Fruit fly (Drosophila melanogaster) whole organism, embryonic: ENCODE data around the gene Usp8.
A peak's percentile ranks its signal among the peaks of the same experiment; 100 is the strongest.

Experiments
- Atf3 ChIP-seq: fragments of 200-800 bp; sonication (Bioruptor generic); optimal IDR thresholded peaks from 3 replicates; lab custom pipeline; 2016; ENCODE audit warnings: missing biosample characterization, missing genetic modification characterization
- CG10543 ChIP-seq: fragments of 200-800 bp; sonication (Bioruptor generic); optimal IDR thresholded peaks from 3 replicates; lab custom pipeline; 2017; ENCODE audit warnings: missing biosample characterization, mild to moderate bottlenecking, missing genetic modification characterization, moderate library complexity
- CG11723 ChIP-seq: fragments of 200-800 bp; sonication (Bioruptor generic); optimal IDR thresholded peaks from 2 replicates; lab custom pipeline; 2017; ENCODE audit warnings: missing biosample characterization, mild to moderate bottlenecking, missing genetic modification characterization
- CG12155 ChIP-seq: fragments of 200-800 bp; sonication (Bioruptor generic); optimal IDR thresholded peaks from 3 replicates; lab custom pipeline; 2016; ENCODE audit warnings: missing biosample characterization, missing genetic modification characterization
- CG14050 ChIP-seq: fragments of 200-800 bp; sonication (Bioruptor generic); IDR thresholded peaks from 3 replicates; pipeline ENCODE4 v1.3.6; 2022; ENCODE audit warnings: missing biosample characterization, missing genetic modification characterization
- CG1602 ChIP-seq: fragments of 200-800 bp; sonication (Bioruptor generic); optimal IDR thresholded peaks from 3 replicates; lab custom pipeline; 2016; ENCODE audit warnings: missing biosample characterization, missing genetic modification characterization
- CG16813 ChIP-seq: fragments of 200-800 bp; sonication (Bioruptor generic); IDR thresholded peaks from 3 replicates; pipeline ENCODE4 v1.3.6; 2022; ENCODE audit warnings: missing biosample characterization, missing genetic modification characterization; ENCODE audit not compliant: partially characterized antibody
- CG17612 ChIP-seq: fragments of 200-800 bp; sonication (Bioruptor generic); IDR thresholded peaks from 2 replicates; pipeline ENCODE4 v1.3.6; 2022; ENCODE audit warnings: missing biosample characterization, missing genetic modification characterization
- CG1832 ChIP-seq: fragments of 200-800 bp; sonication (Bioruptor generic); optimal IDR thresholded peaks from 2 replicates; lab custom pipeline; 2017; ENCODE audit warnings: missing biosample characterization, mild to moderate bottlenecking, missing genetic modification characterization, inconsistent platforms
- CG2199 ChIP-seq: fragments of 200-800 bp; sonication (Bioruptor generic); IDR thresholded peaks from 3 replicates; pipeline ENCODE4 v1.3.6; 2022; ENCODE audit warnings: missing biosample characterization, missing genetic modification characterization
- CG30020 ChIP-seq: fragments of 200-800 bp; optimal IDR thresholded peaks from 2 replicates; lab custom pipeline; 2019; ENCODE audit warnings: missing biosample characterization, mild to moderate bottlenecking, missing genetic modification characterization, moderate library complexity
- CG30431 ChIP-seq: fragments of 200-800 bp; sonication (Bioruptor generic); optimal IDR thresholded peaks from 2 replicates; lab custom pipeline; 2017; ENCODE audit warnings: missing biosample characterization, missing genetic modification characterization
- CG3065 ChIP-seq: fragments of 200-800 bp; sonication (Bioruptor generic); optimal IDR thresholded peaks from 2 replicates; lab custom pipeline; 2016; ENCODE audit warnings: missing biosample characterization, missing genetic modification characterization
- CG31441 ChIP-seq: fragments of 200-800 bp; sonication (Bioruptor generic); IDR thresholded peaks from 2 replicates; pipeline ENCODE4 v1.3.6; 2022; ENCODE audit warnings: missing biosample characterization, missing genetic modification characterization
- CG4328 ChIP-seq: fragments of 200-800 bp; sonication (Bioruptor generic); optimal IDR thresholded peaks from 3 replicates; lab custom pipeline; 2017; ENCODE audit warnings: missing biosample characterization, missing genetic modification reagents, missing genetic modification characterization
- CG4360 ChIP-seq: fragments of 200-800 bp; sonication (Bioruptor generic); IDR thresholded peaks from 2 replicates; pipeline ENCODE4 v1.3.6; 2022; ENCODE audit warnings: missing biosample characterization, missing genetic modification characterization
- CG6175 ChIP-seq: fragments of 200-800 bp; sonication (Bioruptor generic); IDR thresholded peaks from 3 replicates; pipeline ENCODE4 v1.3.6; 2022; ENCODE audit warnings: missing biosample characterization, missing genetic modification characterization
- CG6689 ChIP-seq: fragments of 200-800 bp; sonication (Bioruptor generic); IDR thresholded peaks from 2 replicates; pipeline ENCODE4 v1.3.6; 2022; ENCODE audit warnings: missing biosample characterization, missing genetic modification characterization
- CG7372 ChIP-seq: fragments of 200-800 bp; sonication (Bioruptor generic); IDR thresholded peaks from 2 replicates; pipeline ENCODE4 v1.3.6; 2022; ENCODE audit warnings: missing biosample characterization, missing genetic modification characterization
- CG9609 ChIP-seq: fragments of 200-800 bp; sonication (Bioruptor generic); optimal IDR thresholded peaks from 3 replicates; lab custom pipeline; 2016; ENCODE audit warnings: missing biosample characterization, missing genetic modification characterization
- CG9727 ChIP-seq: fragments of 200-800 bp; sonication (Bioruptor generic); optimal IDR thresholded peaks from 3 replicates; lab custom pipeline; 2017; ENCODE audit warnings: missing biosample characterization, mild to moderate bottlenecking, missing genetic modification characterization
- CG9876 ChIP-seq: fragments of 200-800 bp; sonication (Bioruptor generic); optimal IDR thresholded peaks from 2 replicates; lab custom pipeline; 2016; ENCODE audit warnings: missing biosample characterization, missing genetic modification characterization
- E2f1 ChIP-seq: fragments of 200-800 bp; sonication (Bioruptor generic); IDR thresholded peaks from 2 replicates; pipeline ENCODE4 v1.3.6; 2022; ENCODE audit warnings: missing biosample characterization, missing genetic modification characterization
- E2f2 ChIP-seq: fragments of 200-800 bp; sonication (Bioruptor generic); IDR thresholded peaks from 2 replicates; pipeline ENCODE4 v1.3.6; 2022; ENCODE audit warnings: missing biosample characterization, missing genetic modification characterization
- Ets65A ChIP-seq: fragments of 200-800 bp; sonication (Bioruptor generic); peaks from one replicate; lab custom pipeline; 2016; ENCODE audit warnings: missing biosample characterization, missing genetic modification characterization
- HHEX ChIP-seq: fragments of 200-800 bp; sonication (Bioruptor generic); optimal IDR thresholded peaks from 3 replicates; lab custom pipeline; 2017; ENCODE audit warnings: missing biosample characterization, mild to moderate bottlenecking, missing genetic modification characterization, missing genetic modification reagents
- Max ChIP-seq: fragments of 200-800 bp; sonication (Bioruptor generic); optimal IDR thresholded peaks from 2 replicates; lab custom pipeline; 2016; ENCODE audit warnings: missing biosample characterization, mild to moderate bottlenecking, missing genetic modification characterization
- Ptx1 ChIP-seq: fragments of 200-800 bp; sonication (Bioruptor generic); IDR thresholded peaks from 2 replicates; pipeline ENCODE4 v1.3.6; 2022; ENCODE audit warnings: missing biosample characterization, missing genetic modification characterization
- Rx ChIP-seq: fragments of 200-800 bp; sonication (Bioruptor generic); IDR thresholded peaks from 2 replicates; pipeline ENCODE4 v1.3.6; 2022; ENCODE audit warnings: missing biosample characterization, missing genetic modification characterization
- Xbp1 ChIP-seq: fragments of 200-800 bp; sonication (Bioruptor generic); optimal IDR thresholded peaks from 3 replicates; lab custom pipeline; 2016; ENCODE audit warnings: missing biosample characterization, mild to moderate bottlenecking, missing genetic modification characterization
- ab ChIP-seq: fragments of 200-800 bp; sonication (Bioruptor generic); optimal IDR thresholded peaks from 2 replicates; lab custom pipeline; 2016; ENCODE audit warnings: missing biosample characterization, missing genetic modification characterization
- bab2 ChIP-seq: fragments of 200-800 bp; sonication (Bioruptor generic); optimal IDR thresholded peaks from 2 replicates; lab custom pipeline; 2016; ENCODE audit warnings: missing biosample characterization, missing genetic modification characterization
- chm ChIP-seq: fragments of 200-800 bp; sonication (Bioruptor generic); IDR thresholded peaks from 2 replicates; pipeline ENCODE4 v1.3.6; 2022; ENCODE audit warnings: missing biosample characterization, missing genetic modification characterization
- crc ChIP-seq: fragments of 200-800 bp; sonication (Bioruptor generic); optimal IDR thresholded peaks from 2 replicates; lab custom pipeline; 2016; ENCODE audit warnings: missing biosample characterization, missing genetic modification characterization
- crp ChIP-seq, 2 experiments: fragments of 200-800 bp; sonication (Bioruptor generic); optimal IDR thresholded peaks; 2 replicates in 1 of 2; 3 replicates in 1 of 2; lab custom pipeline; 2017; ENCODE audit warnings: missing biosample characterization in 2 of 2, missing genetic modification characterization in 2 of 2, mild to moderate bottlenecking in 1 of 2, moderate library complexity in 1 of 2
- cwo ChIP-seq: fragments of 200-800 bp; sonication (Bioruptor generic); optimal IDR thresholded peaks from 3 replicates; lab custom pipeline; 2017; ENCODE audit warnings: missing biosample characterization, missing genetic modification characterization, mild to moderate bottlenecking, moderate library complexity, missing genetic modification reagents
- dysf ChIP-seq: fragments of 200-800 bp; sonication (Bioruptor generic); IDR thresholded peaks from 3 replicates; pipeline ENCODE4 v1.3.6; 2022; ENCODE audit warnings: missing biosample characterization, missing genetic modification characterization
- fu2 ChIP-seq: fragments of 200-800 bp; sonication (Bioruptor generic); optimal IDR thresholded peaks from 2 replicates; lab custom pipeline; 2016; ENCODE audit warnings: missing biosample characterization, missing genetic modification characterization
- hbn ChIP-seq: fragments of 200-800 bp; sonication (Bioruptor generic); IDR thresholded peaks from 2 replicates; pipeline ENCODE4 v1.3.6; 2022; ENCODE audit warnings: missing biosample characterization, missing genetic modification characterization; ENCODE audit not compliant: partially characterized antibody
- hth ChIP-seq: fragments of >200 bp; optimal IDR thresholded peaks from 2 replicates; lab custom pipeline; 2017; ENCODE audit warnings: inconsistent platforms
- kay ChIP-seq: fragments of 200-800 bp; sonication (Bioruptor generic); optimal IDR thresholded peaks from 2 replicates; lab custom pipeline; 2016; ENCODE audit warnings: missing biosample characterization, missing genetic modification characterization
- lmd ChIP-seq: fragments of 200-800 bp; sonication (Bioruptor generic); IDR thresholded peaks from 2 replicates; pipeline ENCODE4 v1.3.6; 2022; ENCODE audit warnings: missing biosample characterization, missing genetic modification characterization
- nmo ChIP-seq: fragments of 200-800 bp; sonication (Bioruptor generic); optimal IDR thresholded peaks from 2 replicates; lab custom pipeline; 2018; ENCODE audit warnings: missing biosample characterization, mild to moderate bottlenecking, missing genetic modification characterization, moderate library complexity
- sima ChIP-seq: fragments of 200-800 bp; sonication (Bioruptor generic); optimal IDR thresholded peaks from 2 replicates; lab custom pipeline; 2016; ENCODE audit warnings: missing biosample characterization, missing genetic modification characterization
- slbo ChIP-seq: fragments of 200-800 bp; sonication (Bioruptor generic); IDR thresholded peaks from 2 replicates; pipeline ENCODE4 v1.3.6; 2022; ENCODE audit warnings: missing biosample characterization, missing genetic modification characterization
- stwl ChIP-seq: fragments of 200-800 bp; sonication (Bioruptor generic); optimal IDR thresholded peaks from 3 replicates; lab custom pipeline; 2018; ENCODE audit warnings: missing biosample characterization, mild to moderate bottlenecking, missing genetic modification characterization, moderate library complexity
- tin ChIP-seq: fragments of 200-800 bp; sonication (Bioruptor generic); optimal IDR thresholded peaks from 3 replicates; lab custom pipeline; 2016; ENCODE audit warnings: missing biosample characterization, missing genetic modification characterization
- tna ChIP-seq: fragments of 200-800 bp; sonication (Bioruptor generic); IDR thresholded peaks from 2 replicates; pipeline ENCODE4 v1.3.6; 2022; ENCODE audit warnings: missing biosample characterization, missing genetic modification characterization; ENCODE audit not compliant: partially characterized antibody
- toy ChIP-seq: fragments of 200-800 bp; sonication (Bioruptor generic); IDR thresholded peaks from 2 replicates; pipeline ENCODE4 v1.3.6; 2022; ENCODE audit warnings: missing biosample characterization, missing genetic modification characterization
- zen ChIP-seq: fragments of 200-800 bp; sonication (Bioruptor generic); optimal IDR thresholded peaks from 3 replicates; lab custom pipeline; 2018; ENCODE audit warnings: missing biosample characterization, mild to moderate bottlenecking, missing genetic modification characterization, moderate library complexity
- zfh1 ChIP-seq: fragments of 200-800 bp; sonication (Bioruptor generic); IDR thresholded peaks from 3 replicates; pipeline ENCODE4 v1.3.6; 2022; ENCODE audit warnings: missing biosample characterization, missing genetic modification characterization

Usp8 gene

DNA sequence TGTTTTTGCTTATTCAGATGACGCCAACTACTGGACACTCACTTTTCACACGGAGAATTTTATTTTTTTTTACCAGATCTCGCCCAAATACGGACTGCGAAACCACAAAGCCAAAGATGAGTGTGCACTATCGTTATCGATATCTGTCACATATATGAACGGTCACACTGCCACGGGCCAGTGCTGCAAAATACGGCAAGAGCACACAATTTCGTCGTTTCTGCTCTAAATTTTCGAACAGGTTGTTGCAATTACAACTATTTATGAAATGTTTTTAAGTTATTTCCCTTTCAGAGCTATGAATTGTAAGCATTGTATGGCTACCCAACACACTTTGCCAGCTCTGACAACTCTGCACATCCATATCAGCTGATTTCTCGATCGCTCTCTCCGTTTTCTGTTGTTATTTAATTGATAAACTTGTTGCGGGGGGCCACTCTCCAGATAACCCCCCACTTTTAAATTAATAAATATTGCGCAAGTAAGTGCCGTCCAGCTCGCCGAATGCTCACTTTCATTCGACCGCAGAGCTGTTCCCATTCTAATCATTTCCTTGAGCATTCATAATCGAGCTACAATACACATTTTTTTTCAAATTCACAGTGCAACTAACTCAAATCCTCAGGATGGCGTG, 6.6 kb upstream of the Usp8 start, which contains the start of the genes slmb and CG5793 (continued):
- peak; percentile 15 for TF ChIP-seq Max (GFP tag; lab: Kevin White, UChicago)
- TF ChIP-seq CG6175 = no peak
- peak; percentile 52 for TF ChIP-seq tin (GFP tag; lab: Kevin White, UChicago)
- TF ChIP-seq CG12155 (GFP tag; lab: Kevin White, UChicago) = peak; percentile 59
- TF ChIP-seq Ptx1 (GFP tag; lab: Robert Waterston, UW) = 0 out of 2 replicates have a peak, but pooled peaks have one; percentile 26
- peak; percentile 1 for TF ChIP-seq ab
- TF ChIP-seq tna = peak; percentile 47
- peak; percentile 44 to 92 for TF ChIP-seq crp (GFP tag; optimal IDR thresholded peaks at IDR 0.05; lab: Kevin White, UChicago)
- TF ChIP-seq slbo = peak; percentile 60
- TF ChIP-seq CG1832 (GFP tag; lab: Kevin White, UChicago) = no peak
- TF ChIP-seq bab2 = peak; percentile 43
- 0 out of 2 replicates have a peak, but pooled peaks have one; percentile 8 for TF ChIP-seq Rx (GFP tag; lab: Robert Waterston, UW)
- no peak for TF ChIP-seq CG4360
- TF ChIP-seq CG2199 (GFP tag; lab: Robert Waterston, UW) = no peak
- no peak for TF ChIP-seq cwo (GFP tag; lab: Kevin White, UChicago)
- TF ChIP-seq CG10543 (GFP tag; lab: Kevin White, UChicago) = peak; percentile 53
- peak; percentile 63 for TF ChIP-seq E2f2 (GFP tag; lab: Robert Waterston, UW)
- TF ChIP-seq fu2 = peak; percentile 38
- TF ChIP-seq stwl (tag; lab: Kevin White, UChicago) = peak; percentile 84
- TF ChIP-seq nmo = peak; percentile 61
- no peak for TF ChIP-seq CG14050
- TF ChIP-seq Xbp1 (GFP tag; lab: Kevin White, UChicago) = peak; percentile 65
- TF ChIP-seq CG7372 (GFP tag; lab: Robert Waterston, UW) = 0 out of 2 replicates have a peak, but pooled peaks have one; percentile 17
- TF ChIP-seq zen (tag; lab: Kevin White, UChicago) = peak; percentile 30
- TF ChIP-seq CG3065 (GFP tag; lab: Kevin White, UChicago) = peak; percentile 24
- peak; percentile 17 for TF ChIP-seq CG11723 (GFP tag; lab: Kevin White, UChicago)
- TF ChIP-seq CG30020 (tag; lab: Kevin White, UChicago) = peak; percentile 50
- peak; percentile 3 for TF ChIP-seq HHEX (GFP tag; lab: Kevin White, UChicago)
- no peak for TF ChIP-seq CG17612 (GFP tag; lab: Robert Waterston, UW)
- peak; percentile 35 for TF ChIP-seq CG9876 (GFP tag; lab: Kevin White, UChicago)
- TF ChIP-seq hbn (GFP tag; lab: Robert Waterston, UW) = 0 out of 2 replicates have a peak, but pooled peaks have one; percentile 46
- peak; percentile 32; the same call in 1 of the 3 replicates for TF ChIP-seq dysf (GFP tag; lab: Robert Waterston, UW)
- TF ChIP-seq CG1602 (GFP tag; lab: Kevin White, UChicago) = peak; percentile 12
- peak; percentile 23 for TF ChIP-seq crc (GFP tag; lab: Kevin White, UChicago)
- no peak for TF ChIP-seq toy (GFP tag; lab: Robert Waterston, UW)
- no peak for TF ChIP-seq E2f1 (GFP tag; lab: Robert Waterston, UW)
- no peak for TF ChIP-seq chm (GFP tag; lab: Robert Waterston, UW)
- TF ChIP-seq kay (GFP tag; lab: Kevin White, UChicago) = peak; percentile 73
- TF ChIP-seq CG16813 (GFP tag; lab: Robert Waterston, UW) = peak; percentile 63
- TF ChIP-seq CG9609 (GFP tag; lab: Kevin White, UChicago) = peak; percentile 43
- peak; percentile 33 for TF ChIP-seq CG4328 (GFP tag; lab: Kevin White, UChicago)
- peak; percentile 8; the same call in 1 of the 2 replicates for TF ChIP-seq lmd (GFP tag; lab: Robert Waterston, UW)
- TF ChIP-seq zfh1 (GFP tag; lab: Robert Waterston, UW) = peak; percentile 64; the same call in 2 of the 3 replicates
- no peak for TF ChIP-seq CG31441 (GFP tag; lab: Robert Waterston, UW)
- TF ChIP-seq sima (GFP tag; lab: Kevin White, UChicago) = peak; percentile 16
- peak; percentile 49 for TF ChIP-seq CG9727 (GFP tag; lab: Kevin White, UChicago)
- no peak for TF ChIP-seq CG30431
- TF ChIP-seq hth (lab: Kevin White, UChicago) = no peak
- peak; percentile 93 for TF ChIP-seq Ets65A (GFP tag; lab: Kevin White, UChicago)
- no peak for TF ChIP-seq CG6689 (GFP tag; lab: Robert Waterston, UW)
- peak; percentile 57 for TF ChIP-seq Atf3 (GFP tag; lab: Kevin White, UChicago)
